Worm (Caenorhabditis elegans) whole organism, L2 larva: Measurements from ENCODE around the gene ser-1.
A peak's percentile ranks its signal among the peaks of the same experiment; 100 is the strongest.

ENCODE experiments used
- C34F6.9 ChIP-seq: fragments of 150-350 bp; optimal IDR thresholded peaks from 2 replicates; lab custom pipeline; 2014; ENCODE audit warnings: missing biosample characterization, missing genetic modification characterization
- ZK546.5 ChIP-seq: sonication (generic microtip); optimal IDR thresholded peaks from 2 replicates; lab custom pipeline; 2017; ENCODE audit warnings: missing biosample characterization, missing genetic modification characterization
- ama-1 ChIP-seq: fragments of 150-350 bp; optimal IDR thresholded peaks from 2 replicates; lab custom pipeline; 2018; ENCODE audit warnings: inconsistent platforms
- ceh-82 ChIP-seq: fragments of 150-350 bp; optimal IDR thresholded peaks from 2 replicates; lab custom pipeline; 2014; ENCODE audit warnings: missing biosample characterization, missing genetic modification characterization
- crh-2 ChIP-seq: sonication (generic microtip); optimal IDR thresholded peaks from 2 replicates; lab custom pipeline; 2017; ENCODE audit warnings: missing biosample characterization, missing genetic modification characterization
- dmd-4 ChIP-seq: sonication (generic microtip); optimal IDR thresholded peaks from 2 replicates; lab custom pipeline; 2017; ENCODE audit warnings: missing biosample characterization, missing genetic modification characterization
- egl-27 ChIP-seq: sonication (generic microtip); optimal IDR thresholded peaks from 3 replicates; lab custom pipeline; 2017; ENCODE audit warnings: missing biosample characterization, missing genetic modification reagents, missing genetic modification characterization
- elt-1 ChIP-seq: fragments of 150-350 bp; optimal IDR thresholded peaks from 2 replicates; lab custom pipeline; 2014; ENCODE audit warnings: missing biosample characterization, missing genetic modification characterization
- lin-13 ChIP-seq: fragments of 150-350 bp; optimal IDR thresholded peaks from 2 replicates; lab custom pipeline; 2014; ENCODE audit warnings: missing biosample characterization, missing genetic modification reagents, missing genetic modification characterization
- lsy-2 ChIP-seq, 2 experiments: fragments of 150-350 bp in 1 of 2; sonication (generic microtip) in 1 of 2; optimal IDR thresholded peaks; 2 replicates each; lab custom pipeline; 2014 to 2017; ENCODE audit warnings: missing biosample characterization in 2 of 2, missing genetic modification characterization in 2 of 2
- mab-5 ChIP-seq: fragments of 150-350 bp; optimal IDR thresholded peaks from 2 replicates; lab custom pipeline; 2014; ENCODE audit warnings: missing biosample characterization, missing genetic modification characterization
- nhr-11 ChIP-seq: fragments of 150-350 bp; optimal IDR thresholded peaks from 2 replicates; lab custom pipeline; 2014; ENCODE audit warnings: missing biosample characterization, missing genetic modification characterization
- nhr-12 ChIP-seq: fragments of 150-350 bp; optimal IDR thresholded peaks from 2 replicates; lab custom pipeline; 2014; ENCODE audit warnings: missing biosample characterization, missing genetic modification characterization
- nhr-129 ChIP-seq: fragments of 150-350 bp; optimal IDR thresholded peaks from 2 replicates; lab custom pipeline; 2014; ENCODE audit warnings: missing biosample characterization, missing genetic modification characterization
- nhr-21 ChIP-seq: fragments of 150-350 bp; optimal IDR thresholded peaks from 2 replicates; lab custom pipeline; 2014; ENCODE audit warnings: missing biosample characterization, missing genetic modification characterization
- nhr-23 ChIP-seq: fragments of 150-350 bp; optimal IDR thresholded peaks from 2 replicates; lab custom pipeline; 2014; ENCODE audit warnings: missing biosample characterization, missing genetic modification reagents, missing genetic modification characterization
- nhr-237 ChIP-seq: fragments of 150-350 bp; optimal IDR thresholded peaks from 2 replicates; lab custom pipeline; 2014; ENCODE audit warnings: missing biosample characterization, missing genetic modification characterization
- nhr-6 ChIP-seq: fragments of 150-350 bp; optimal IDR thresholded peaks from 2 replicates; lab custom pipeline; 2014; ENCODE audit warnings: missing biosample characterization, missing genetic modification characterization
- nhr-77 ChIP-seq: fragments of 150-350 bp; optimal IDR thresholded peaks from 2 replicates; lab custom pipeline; 2014; ENCODE audit warnings: missing biosample characterization, missing genetic modification characterization
- sma-3 ChIP-seq: sonication (generic microtip); optimal IDR thresholded peaks from 2 replicates; lab custom pipeline; 2016; ENCODE audit warnings: missing genetic modification reagents, missing genetic modification characterization, missing compliant biosample characterization
- snpc-4 ChIP-seq: fragments of 150-350 bp; optimal IDR thresholded peaks from 2 replicates; lab custom pipeline; 2014; ENCODE audit warnings: missing biosample characterization, missing genetic modification characterization
- unc-39 ChIP-seq: fragments of 150-350 bp; optimal IDR thresholded peaks from 2 replicates; lab custom pipeline; 2014; ENCODE audit warnings: missing biosample characterization, missing genetic modification characterization
- unc-55 ChIP-seq: fragments of 150-350 bp; sonication (generic microtip); optimal IDR thresholded peaks from 3 replicates; lab custom pipeline; 2014; ENCODE audit warnings: missing biosample characterization, missing genetic modification reagents, missing genetic modification characterization
- zag-1 ChIP-seq: fragments of 150-350 bp; optimal IDR thresholded peaks from 2 replicates; lab custom pipeline; 2014; ENCODE audit warnings: missing biosample characterization, missing genetic modification characterization
- ztf-1 ChIP-seq: fragments of 200-800 bp; sonication (Bioruptor generic); conservative IDR thresholded peaks from 2 replicates; pipeline ENCODE4 v1.3.6; 2022; ENCODE audit warnings: missing genetic modification characterization, missing compliant biosample characterization

Gene ser-1

DNA sequence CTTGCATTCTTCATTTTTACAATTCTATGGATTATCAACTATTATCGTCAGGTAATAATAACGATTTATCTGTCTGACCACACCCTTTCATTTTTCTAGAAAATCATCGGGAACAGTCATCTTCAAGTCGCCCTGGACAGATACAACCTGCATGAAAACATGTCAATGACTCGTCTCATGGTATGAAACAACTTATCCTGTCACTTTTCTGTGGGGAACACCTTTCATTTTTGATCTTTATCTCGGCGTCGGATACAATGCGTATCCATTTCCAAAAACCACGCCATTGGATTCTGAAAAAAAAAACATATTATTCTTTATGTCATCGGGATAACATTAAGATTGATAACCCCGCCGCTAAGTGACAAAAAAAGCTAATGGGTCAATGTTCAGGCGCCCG is 18.6 kb upstream of the ser-1 start:
- TF ChIP-seq nhr-6 (tag; lab: Kevin White, UChicago) = no peak
- peak; percentile 56 for TF ChIP-seq sma-3 (GFP tag; lab: Kevin White, UChicago)

DNA sequence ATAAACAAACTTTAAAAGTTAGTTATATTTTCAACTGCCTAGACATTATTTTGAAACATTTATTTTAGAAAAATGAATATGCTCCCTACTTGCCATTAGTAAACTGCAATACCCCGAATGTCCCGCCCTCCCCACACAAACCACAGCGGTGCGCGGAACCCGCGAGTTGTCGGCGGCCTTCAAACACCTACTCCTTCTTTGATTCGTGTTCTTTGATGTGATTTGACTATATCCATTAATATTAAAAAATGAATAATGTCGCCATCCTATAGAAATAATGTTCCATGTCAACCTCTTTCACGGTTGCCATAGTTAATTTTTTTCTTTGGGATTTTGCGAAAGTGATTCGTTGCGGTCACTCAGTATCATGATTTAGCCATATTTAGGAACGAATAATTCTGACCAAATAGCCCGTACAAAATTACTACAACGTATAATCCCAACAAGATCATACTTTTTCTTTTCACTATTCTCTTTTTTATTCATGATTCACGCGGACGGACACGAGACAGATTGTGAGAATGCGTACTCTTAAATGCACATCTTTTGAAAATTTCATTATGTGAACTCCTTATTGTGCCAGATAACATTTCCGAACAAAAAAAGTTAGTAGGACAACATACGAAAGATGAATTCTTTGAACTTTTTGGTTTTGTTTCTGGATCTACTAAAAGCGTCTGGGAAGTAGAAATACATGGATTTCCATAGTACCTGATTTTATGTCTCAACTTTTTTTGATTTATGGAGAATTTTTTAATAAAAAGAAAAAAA is 14.8 kb upstream of the ser-1 start:
- TF ChIP-seq lsy-2 (tag; optimal IDR thresholded peaks at IDR 0.05; lab: Kevin White, UChicago) (no peak), mab-5 (tag; lab: Kevin White, UChicago) (no peak), unc-55 (GFP tag; lab: Kevin White, UChicago) (peak; percentile 39), snpc-4 (tag; lab: Kevin White, UChicago) (peak; percentile 90)

ce11 chrX:16565781-16566180 is 13.8 kb upstream of the ser-1 start:
- TF ChIP-seq snpc-4 (tag; lab: Kevin White, UChicago) (peak; percentile 61), nhr-23 (tag; lab: Kevin White, UChicago) (no peak)

- TF ChIP-seq mab-5 (tag; lab: Kevin White, UChicago) (no peak), egl-27 (tag; lab: Kevin White, UChicago) (no peak), ama-1 (lab: Kevin White, UChicago) (peak; percentile 11), nhr-237 (tag; lab: Kevin White, UChicago) (no peak), elt-1 (tag; lab: Kevin White, UChicago) (no peak), snpc-4 (tag; lab: Kevin White, UChicago) (peak; percentile 90)
Measured at ce11 chrX:16566358-16566757, 13.2 kb upstream of the ser-1 start.

DNA sequence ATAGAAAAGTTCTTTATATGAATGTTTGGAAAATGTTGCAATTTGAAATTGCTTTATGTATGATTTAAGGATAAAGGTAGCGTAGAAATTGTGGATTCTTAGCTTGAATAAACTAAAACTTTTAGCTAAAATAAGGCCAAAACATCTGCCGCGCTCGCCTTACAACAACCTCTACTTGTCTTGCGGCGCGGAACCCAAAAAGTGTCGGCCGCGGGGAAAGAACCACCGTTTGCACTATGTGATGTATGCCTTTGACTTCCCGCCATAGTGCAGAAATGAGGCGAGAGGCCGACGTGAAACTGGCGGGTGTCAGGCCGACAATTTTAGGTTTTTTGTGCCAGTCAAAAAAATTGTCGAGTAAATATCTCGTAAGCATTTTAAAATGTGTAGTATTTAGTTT is 7.7 kb upstream of the ser-1 start:
- TF ChIP-seq dmd-4 (tag; lab: Kevin White, UChicago) (no peak), ztf-1 (GFP tag; lab: Robert Waterston, UW) (no peak), snpc-4 (tag; lab: Kevin White, UChicago) (peak; percentile 51)

DNA sequence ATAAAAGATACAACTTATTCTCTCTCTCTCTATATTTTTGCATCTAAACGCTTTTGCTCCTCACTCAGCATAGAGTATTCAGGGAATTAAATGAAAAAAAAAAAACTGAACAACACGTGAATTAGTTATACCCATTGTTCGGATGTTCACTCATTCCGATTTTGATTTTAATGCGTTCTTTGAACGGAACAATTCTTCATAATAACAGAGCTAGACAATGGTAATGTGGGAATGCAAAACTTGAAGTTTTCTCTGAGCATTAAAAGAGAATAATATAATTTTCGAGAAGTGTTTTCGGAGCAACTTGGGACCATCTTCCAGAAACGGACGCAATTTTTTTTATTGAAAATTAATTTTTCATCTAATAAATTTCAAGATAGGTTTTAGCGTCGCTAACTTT is 5.2 kb upstream of the ser-1 start:
- TF ChIP-seq nhr-129 (tag; lab: Kevin White, UChicago) = no peak
- no peak for TF ChIP-seq ztf-1 (GFP tag; lab: Robert Waterston, UW)
- no peak for TF ChIP-seq crh-2 (tag; lab: Kevin White, UChicago)
- TF ChIP-seq nhr-11 (tag; lab: Kevin White, UChicago) = no peak
- TF ChIP-seq nhr-21 (tag; lab: Kevin White, UChicago) = no peak
- TF ChIP-seq, all 48 proteins: peak for 0

DNA sequence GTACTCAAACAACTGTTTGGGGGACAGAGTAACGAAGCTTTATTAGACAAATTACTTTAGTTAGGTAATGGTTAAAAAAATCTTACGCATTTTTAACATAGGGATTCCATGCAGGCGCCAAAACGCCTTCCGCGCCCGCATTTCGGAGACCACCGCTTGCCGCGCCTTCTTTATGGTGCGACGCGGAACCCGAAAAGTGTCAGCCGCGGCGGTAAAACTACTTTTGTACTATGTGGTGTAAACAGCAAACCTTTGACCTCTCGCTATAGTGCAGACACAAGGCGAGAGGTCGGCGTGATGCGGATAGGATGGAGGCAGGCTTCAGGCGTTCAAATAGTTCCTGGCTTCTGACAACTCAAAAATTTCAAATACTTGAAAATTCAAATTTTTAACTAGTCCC is 4.3 kb upstream of the ser-1 start:
- TF ChIP-seq C34F6.9 (no peak), zag-1 (no peak), nhr-12 (tag; lab: Kevin White, UChicago) (no peak), ceh-82 (no peak), ZK546.5 (tag; lab: Kevin White, UChicago) (no peak), ztf-1 (GFP tag; lab: Robert Waterston, UW) (no peak)

ce11 chrX:16588102-16588501 is 8.6 kb downstream of the ser-1 start:
- TF ChIP-seq ztf-1 (GFP tag; lab: Robert Waterston, UW) (no peak), nhr-77 (tag; lab: Kevin White, UChicago) (no peak), C34F6.9 (no peak), nhr-129 (tag; lab: Kevin White, UChicago) (no peak), ama-1 (lab: Kevin White, UChicago) (no peak), ZK546.5 (tag; lab: Kevin White, UChicago) (no peak), nhr-12 (tag; lab: Kevin White, UChicago) (no peak), sma-3 (GFP tag; lab: Kevin White, UChicago) (no peak), lin-13 (no peak), ceh-82 (no peak), nhr-21 (tag; lab: Kevin White, UChicago) (no peak), unc-39 (tag; lab: Kevin White, UChicago) (no peak)
